Worm (Caenorhabditis elegans) whole organism, L4/young adult: Measurements from ENCODE around the gene kvs-2.
A peak's percentile ranks its signal among the peaks of the same experiment; 100 is the strongest.

ENCODE experiments used
- W03F9.2 ChIP-seq: fragments of 150-350 bp; optimal IDR thresholded peaks from 2 replicates; lab custom pipeline; 2014; ENCODE audit warnings: missing biosample characterization, missing genetic modification characterization
- dao-5 ChIP-seq: sonication (generic microtip); optimal IDR thresholded peaks from 2 replicates; lab custom pipeline; 2016; ENCODE audit warnings: missing genotype, missing genetic modification characterization, moderate library complexity, missing compliant biosample characterization
- him-1 ChIP-seq: sonication (generic microtip); optimal IDR thresholded peaks from 2 replicates; lab custom pipeline; 2016; ENCODE audit warnings: missing genotype, missing genetic modification reagents, missing genetic modification characterization, missing compliant biosample characterization

Gene kvs-2

ce11 chrV:10679990-10680602 lies 44.3 kb downstream of the kvs-2 start:
- no peak for TF ChIP-seq W03F9.2 (tag; lab: Kevin White, UChicago)
- TF ChIP-seq dao-5 (tag; lab: Kevin White, UChicago), result no peak
- TF ChIP-seq him-1 (tag; lab: Kevin White, UChicago), result no peak

DNA sequence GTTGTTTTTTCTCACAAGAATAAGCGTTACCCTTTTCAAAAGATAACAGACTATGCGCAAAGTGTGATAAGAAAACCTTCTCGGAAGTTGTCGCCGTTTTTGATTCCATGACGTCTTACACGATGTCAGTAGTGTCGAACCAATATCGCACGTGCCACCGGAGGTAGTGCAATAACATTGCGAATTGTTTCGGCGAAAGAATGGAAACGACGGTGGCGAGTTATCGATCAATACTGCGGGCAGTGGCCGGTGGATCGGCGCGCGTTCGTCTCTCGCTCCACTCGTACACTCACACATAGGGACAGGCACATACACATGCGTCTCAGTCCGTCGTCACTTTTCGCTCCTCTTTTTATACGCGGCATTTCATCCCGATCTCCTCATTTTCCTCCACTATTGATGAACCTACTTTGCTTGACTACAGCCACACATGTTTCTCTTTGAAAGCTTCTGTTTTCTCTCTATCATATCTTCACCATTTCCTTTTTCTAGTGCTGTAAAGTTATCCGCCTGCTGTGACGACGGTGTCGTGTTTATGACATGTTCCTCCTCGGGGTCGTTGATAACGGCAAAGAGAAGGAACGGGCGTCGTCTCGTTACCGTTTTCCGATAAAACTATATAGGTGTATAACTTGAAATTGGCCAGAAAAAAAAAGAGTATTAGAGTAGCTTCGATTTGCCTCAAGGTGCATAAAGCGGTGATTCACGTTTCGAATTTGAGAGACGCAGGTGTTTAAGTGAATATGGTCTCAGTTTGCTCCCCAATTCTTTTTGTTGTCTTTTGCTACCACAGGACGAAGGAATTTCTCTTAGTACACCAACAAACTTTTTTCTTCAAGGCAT lies 45.5 kb downstream of the kvs-2 start:
- TF ChIP-seq dao-5 (tag; lab: Kevin White, UChicago) (no peak), him-1 (tag; lab: Kevin White, UChicago) (no peak), W03F9.2 (tag; lab: Kevin White, UChicago) (no peak)

ce11 chrV:10682122-10682521 lies 46.3 kb downstream of the kvs-2 start, which contains the start of gene gsp-1:
gsp-1 (plus strand) TSS chrV:10682422.
- no peak for TF ChIP-seq dao-5 (tag; lab: Kevin White, UChicago)
- TF ChIP-seq him-1 (tag; lab: Kevin White, UChicago), result no peak
- TF ChIP-seq W03F9.2 (tag; lab: Kevin White, UChicago), result no peak

- TF ChIP-seq dao-5 (tag; lab: Kevin White, UChicago), result no peak
- TF ChIP-seq W03F9.2 (tag; lab: Kevin White, UChicago), result no peak
These were observed 47.6 kb downstream of the kvs-2 start for ce11 chrV:10683458-10683857.

DNA sequence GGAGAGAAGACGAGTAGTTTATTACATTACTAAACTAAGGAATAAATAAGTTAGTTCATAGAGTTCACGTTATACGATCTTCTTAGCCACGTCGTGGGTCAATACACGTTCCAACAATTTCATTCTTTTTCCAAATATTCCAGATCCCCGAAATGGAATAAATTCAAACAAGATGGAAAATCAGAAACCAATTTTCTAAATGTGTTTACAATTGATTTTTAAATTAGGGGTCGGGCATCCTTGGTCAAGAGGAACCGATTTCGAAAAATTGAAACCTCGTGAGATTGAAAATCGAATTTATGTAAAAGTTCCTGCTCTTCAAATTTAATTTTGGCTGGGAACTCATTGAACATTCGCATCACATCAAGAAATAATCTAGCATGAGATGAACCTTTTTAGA lies 48.9 kb downstream of the kvs-2 start:
- no peak for TF ChIP-seq dao-5 (tag; lab: Kevin White, UChicago)
- no peak for TF ChIP-seq him-1 (tag; lab: Kevin White, UChicago)
- no peak for TF ChIP-seq W03F9.2 (tag; lab: Kevin White, UChicago)

DNA sequence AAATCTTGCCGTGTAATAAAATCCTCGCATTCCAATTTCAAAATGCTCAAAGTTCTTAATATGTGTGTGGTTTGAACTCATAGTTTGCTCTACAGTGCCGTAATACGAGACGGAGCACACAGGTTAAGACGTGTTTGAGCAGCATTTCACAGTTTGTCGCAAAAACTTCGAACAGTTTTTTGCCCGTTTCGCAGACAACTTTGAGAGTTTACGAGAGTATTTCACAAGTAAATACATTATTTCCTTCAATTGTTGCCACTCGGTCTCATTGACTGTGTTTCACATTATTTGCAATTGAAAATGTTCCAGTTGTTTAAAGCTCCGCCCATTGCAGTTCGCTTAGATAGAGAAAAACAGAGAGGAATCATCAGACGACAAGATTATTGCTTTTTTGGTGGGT lies 51.8 kb downstream of the kvs-2 start, which contains the start of gene F29F11.20:
Gene F29F11.20 (plus strand): TSS at position 301 of the 400 bp plus-strand sequence.
- TF ChIP-seq W03F9.2 (tag; lab: Kevin White, UChicago), result no peak
- TF ChIP-seq him-1 (tag; lab: Kevin White, UChicago), result no peak
- no peak for TF ChIP-seq dao-5 (tag; lab: Kevin White, UChicago)

- TF ChIP-seq him-1 (tag; lab: Kevin White, UChicago) (no peak), W03F9.2 (tag; lab: Kevin White, UChicago) (no peak), dao-5 (tag; lab: Kevin White, UChicago) (no peak)
These were observed 55.5 kb downstream of the kvs-2 start for ce11 chrV:10691313-10691712.

ce11 chrV:10693749-10694148 lies 57.9 kb downstream of the kvs-2 start:
- TF ChIP-seq him-1 (tag; lab: Kevin White, UChicago) (no peak), W03F9.2 (tag; lab: Kevin White, UChicago) (peak; percentile 18), dao-5 (tag; lab: Kevin White, UChicago) (no peak)
